Fruit fly (Drosophila melanogaster) whole organism, adult: ENCODE data around the gene Tbc1d15-17.

ENCODE experiments used
- CG11617 ChIP-seq: fragments of 200-800 bp; sonication (Bioruptor generic); optimal IDR thresholded peaks from 2 replicates; lab custom pipeline; 2017; ENCODE audit warnings: mild to moderate bottlenecking, missing biosample characterization, missing genetic modification reagents, missing genetic modification characterization
- CG12768 ChIP-seq: fragments of 200-800 bp; sonication (Bioruptor generic); optimal IDR thresholded peaks from 2 replicates; lab custom pipeline; 2017; ENCODE audit warnings: missing biosample characterization, missing genetic modification characterization, mild to moderate bottlenecking, moderate library complexity, missing genetic modification reagents
- CG14711 ChIP-seq: fragments of 200-800 bp; sonication (Bioruptor generic); optimal IDR thresholded peaks from 2 replicates; lab custom pipeline; 2018; ENCODE audit warnings: missing biosample characterization, mild to moderate bottlenecking, missing genetic modification characterization, moderate library complexity
- CG1620 ChIP-seq: fragments of 200-800 bp; sonication (Bioruptor generic); optimal IDR thresholded peaks from 2 replicates; lab custom pipeline; 2016; ENCODE audit warnings: missing biosample characterization, missing genetic modification characterization
- CG33017 ChIP-seq: fragments of 200-800 bp; sonication (Bioruptor generic); optimal IDR thresholded peaks from 2 replicates; lab custom pipeline; 2018; ENCODE audit warnings: missing biosample characterization, mild to moderate bottlenecking, missing genetic modification characterization, moderate library complexity
- CG5204 ChIP-seq: fragments of 200-800 bp; sonication (Bioruptor generic); optimal IDR thresholded peaks from 2 replicates; lab custom pipeline; 2016; ENCODE audit warnings: missing biosample characterization, missing genetic modification characterization
- CG7045 ChIP-seq: fragments of 200-800 bp; sonication (Bioruptor generic); optimal IDR thresholded peaks from 2 replicates; lab custom pipeline; 2017; ENCODE audit warnings: missing biosample characterization, mild to moderate bottlenecking, missing genetic modification characterization
- CG7101 ChIP-seq: fragments of 200-800 bp; sonication (Bioruptor generic); optimal IDR thresholded peaks from 2 replicates; lab custom pipeline; 2018; ENCODE audit warnings: missing biosample characterization, mild to moderate bottlenecking, missing genetic modification characterization, moderate library complexity
- Clk ChIP-seq: fragments of 200-800 bp; sonication (Bioruptor generic); optimal IDR thresholded peaks from 2 replicates; lab custom pipeline; 2017; ENCODE audit warnings: missing biosample characterization, missing genetic modification characterization
- Crg-1 ChIP-seq: fragments of 200-800 bp; sonication (Bioruptor generic); optimal IDR thresholded peaks from 2 replicates; lab custom pipeline; 2016; ENCODE audit warnings: missing biosample characterization, missing genetic modification characterization
- Hr96 ChIP-seq: fragments of 200-800 bp; sonication (Bioruptor generic); optimal IDR thresholded peaks from 2 replicates; lab custom pipeline; 2016; ENCODE audit warnings: missing biosample characterization, missing genetic modification characterization
- Mnt ChIP-seq: fragments of 200-800 bp; sonication (Bioruptor generic); optimal IDR thresholded peaks from 2 replicates; lab custom pipeline; 2016; ENCODE audit warnings: missing biosample characterization, mild to moderate bottlenecking, missing genetic modification characterization
- bab1 ChIP-seq: fragments of 200-800 bp; sonication (Bioruptor generic); optimal IDR thresholded peaks from 3 replicates; lab custom pipeline; 2019; ENCODE audit warnings: missing biosample characterization, mild to moderate bottlenecking, missing genetic modification characterization, moderate library complexity
- cic ChIP-seq: fragments of 200-800 bp; sonication (Bioruptor generic); optimal IDR thresholded peaks from 2 replicates; lab custom pipeline; 2017; ENCODE audit warnings: missing biosample characterization, mild to moderate bottlenecking, missing genetic modification characterization, moderate library complexity
- cnc ChIP-seq, 2 experiments: fragments of >200 bp; optimal IDR thresholded peaks; 2 replicates each; lab custom pipeline; 2017
- kay ChIP-seq: fragments of 200-800 bp; sonication (Bioruptor generic); peaks from one replicate; lab custom pipeline; 2016; ENCODE audit warnings: missing biosample characterization, missing genetic modification characterization, borderline replicate concordance
- ovo ChIP-seq: fragments of 200-800 bp; sonication (Bioruptor generic); optimal IDR thresholded peaks from 2 replicates; lab custom pipeline; 2016; ENCODE audit warnings: missing biosample characterization, missing genetic modification characterization
- pad ChIP-seq: fragments of 200-800 bp; sonication (Bioruptor generic); optimal IDR thresholded peaks from 3 replicates; lab custom pipeline; 2017; ENCODE audit warnings: missing biosample characterization, missing genetic modification characterization, mild to moderate bottlenecking, moderate library complexity, missing genetic modification reagents
- tj ChIP-seq: fragments of 200-800 bp; sonication (Bioruptor generic); optimal IDR thresholded peaks from 3 replicates; lab custom pipeline; 2017; ENCODE audit warnings: missing biosample characterization, mild to moderate bottlenecking, missing genetic modification characterization, moderate library complexity
- toe ChIP-seq: fragments of 200-800 bp; sonication (Bioruptor generic); optimal IDR thresholded peaks from 2 replicates; lab custom pipeline; 2016; ENCODE audit warnings: missing biosample characterization, missing genetic modification characterization

Gene Tbc1d15-17

DNA sequence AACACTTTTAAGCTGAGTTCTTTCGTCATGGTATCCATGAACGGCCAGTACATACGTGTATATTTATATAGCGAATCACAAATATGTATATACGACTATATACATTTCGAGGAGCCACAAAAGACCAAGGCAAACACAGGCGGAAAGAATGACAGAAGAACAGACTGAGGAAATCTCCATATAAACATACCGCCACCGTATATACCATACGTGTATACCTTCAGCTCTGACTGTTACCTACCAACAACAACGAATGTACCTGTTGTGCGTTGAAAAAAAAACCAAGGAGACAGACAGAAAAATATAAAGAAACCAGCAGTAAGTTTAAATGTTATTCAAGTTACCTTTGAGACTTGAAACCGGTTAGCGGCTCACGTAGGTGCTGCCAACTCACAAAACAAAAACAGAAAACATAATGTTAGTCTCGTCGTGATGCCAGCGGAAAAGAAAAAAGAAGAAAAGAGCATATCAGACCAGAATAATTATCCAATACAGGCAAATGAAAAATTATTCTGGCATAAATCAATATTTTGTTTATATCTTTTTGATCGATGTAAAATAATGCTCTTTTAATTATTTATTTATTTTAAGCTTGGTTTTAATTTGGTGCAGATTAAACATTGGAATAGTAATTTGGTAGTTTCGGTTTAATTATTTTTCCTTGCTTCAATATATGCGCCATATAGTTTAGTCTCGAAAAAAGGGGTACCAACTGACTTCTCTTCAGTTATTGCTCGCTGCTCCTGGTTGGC is 35.3 kb upstream of the Tbc1d15-17 start:
- TF ChIP-seq tj (GFP tag; lab: Kevin White, UChicago), result no peak
- TF ChIP-seq kay (GFP tag; lab: Kevin White, UChicago), result no peak
- TF ChIP-seq bab1 (GFP tag; lab: Kevin White, UChicago), result no peak
- no peak for TF ChIP-seq Crg-1 (GFP tag; lab: Kevin White, UChicago)
- no peak for TF ChIP-seq Clk (GFP tag; lab: Kevin White, UChicago)
- TF ChIP-seq CG12768, result no peak
- no peak for TF ChIP-seq cic (GFP tag; lab: Kevin White, UChicago)
- TF ChIP-seq Mnt (GFP tag; lab: Kevin White, UChicago), result no peak

DNA sequence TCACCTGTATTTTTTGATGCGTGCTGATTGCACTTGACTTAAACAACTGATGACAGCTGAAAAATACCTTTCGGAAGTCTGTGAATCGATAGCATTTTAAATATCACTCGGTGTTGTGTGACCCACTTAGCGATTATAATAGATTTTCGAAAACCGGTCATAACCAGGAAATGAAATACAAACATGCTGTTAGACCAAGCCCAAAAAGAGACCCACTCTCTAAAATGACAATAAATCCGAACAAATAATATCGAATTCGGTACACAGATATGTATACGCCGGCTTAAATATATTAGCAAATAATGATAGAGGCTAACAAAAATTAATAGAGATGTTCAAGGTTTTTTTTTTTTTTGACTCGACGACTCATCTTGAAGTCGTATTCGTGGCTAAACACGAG is 31.3 kb upstream of the Tbc1d15-17 start:
- no peak for TF ChIP-seq CG12768
- TF ChIP-seq CG11617 (GFP tag; lab: Kevin White, UChicago), result no peak
- TF ChIP-seq kay (GFP tag; lab: Kevin White, UChicago), result peak; percentile 73

DNA sequence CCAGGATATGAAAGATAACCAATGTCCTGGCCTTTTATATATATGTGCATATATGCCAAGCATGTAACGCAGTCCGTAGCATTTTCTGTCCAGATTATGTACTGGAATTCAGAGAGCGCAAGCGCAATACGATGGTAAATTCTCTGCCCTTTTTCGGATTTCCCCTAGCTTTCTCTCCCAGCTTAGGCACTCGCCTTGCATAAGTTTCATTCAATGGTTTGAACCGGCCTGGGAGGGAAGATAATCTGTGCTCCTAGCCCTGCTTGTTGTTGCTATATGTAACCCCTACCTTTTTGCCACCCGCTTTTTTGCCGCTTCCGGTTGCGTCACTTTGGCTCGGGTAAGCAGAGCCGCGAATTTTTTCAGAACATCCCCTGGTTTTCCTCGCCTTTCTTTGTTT is 27.9 kb upstream of the Tbc1d15-17 start:
- no peak for TF ChIP-seq cnc (optimal IDR thresholded peaks at IDR 0.05; lab: Kevin White, UChicago)
- TF ChIP-seq pad (GFP tag; lab: Kevin White, UChicago), result peak; percentile 46

DNA sequence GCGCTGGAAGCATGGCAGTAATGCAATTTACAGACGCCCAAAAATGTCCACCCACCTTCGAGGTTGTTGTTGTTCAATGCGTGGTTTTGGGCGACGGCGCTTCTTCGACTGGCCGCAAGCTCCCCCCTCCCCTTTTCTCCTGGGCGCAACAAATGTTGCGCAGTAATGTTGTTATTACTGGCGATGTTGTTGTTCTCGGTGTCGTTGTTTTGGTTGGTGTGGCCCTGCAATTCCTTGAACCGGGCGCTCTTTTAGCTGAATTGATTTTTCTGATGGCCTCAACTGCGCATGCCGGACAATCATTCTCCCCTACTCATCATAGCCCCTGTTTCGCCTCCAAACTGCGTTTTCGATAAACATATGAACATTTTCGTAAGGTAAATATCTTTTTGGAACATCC is 26.0 kb upstream of the Tbc1d15-17 start:
- TF ChIP-seq bab1 (GFP tag; lab: Kevin White, UChicago) (no peak), kay (GFP tag; lab: Kevin White, UChicago) (no peak), CG5204 (GFP tag; lab: Kevin White, UChicago) (no peak), tj (GFP tag; lab: Kevin White, UChicago) (peak; percentile 1), Crg-1 (GFP tag; lab: Kevin White, UChicago) (no peak), CG33017 (no peak), cnc (optimal IDR thresholded peaks at IDR 0.05; lab: Kevin White, UChicago) (peak in 1 of 2 experiments; percentile 42), CG12768 (no peak), Hr96 (GFP tag; lab: Kevin White, UChicago) (no peak)

DNA sequence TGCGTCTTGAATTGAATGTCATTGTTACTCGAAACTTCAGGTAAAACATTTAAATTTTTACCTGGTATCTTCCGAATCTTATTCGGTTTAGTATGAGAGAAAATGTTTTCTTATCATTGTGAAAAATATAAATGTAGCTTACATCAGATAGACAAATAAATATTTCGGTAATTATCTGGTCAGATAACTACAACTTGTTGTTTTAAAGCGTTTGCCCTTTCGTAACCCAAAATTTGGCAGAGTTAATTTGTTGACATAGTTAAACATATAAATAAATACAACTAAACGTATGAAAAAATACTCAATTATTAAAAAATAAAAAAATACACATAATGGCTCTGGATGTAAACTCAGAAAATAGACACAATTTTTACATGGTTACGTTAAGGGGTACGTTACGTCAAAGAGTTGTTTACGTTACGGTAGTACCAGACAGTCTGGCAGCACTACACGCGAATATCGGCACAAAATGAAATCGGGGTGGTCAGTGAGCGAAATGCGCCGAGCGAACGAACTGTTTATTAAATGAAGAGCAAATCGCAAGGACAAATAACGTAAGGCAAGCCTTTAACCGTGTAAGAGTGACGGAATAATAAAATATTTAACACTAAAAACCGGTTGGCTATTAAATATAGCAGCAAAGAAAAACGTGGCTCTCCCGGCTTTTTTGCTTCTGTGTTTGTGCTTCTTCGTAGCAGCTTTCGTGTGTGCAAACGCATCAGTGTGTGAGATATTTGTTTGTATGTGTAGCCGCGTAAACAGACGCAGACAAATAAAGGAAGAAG is 24.4 kb upstream of the Tbc1d15-17 start:
- TF ChIP-seq CG11617 (GFP tag; lab: Kevin White, UChicago) (no peak), CG5204 (GFP tag; lab: Kevin White, UChicago) (no peak), pad (GFP tag; lab: Kevin White, UChicago) (peak; percentile 35), Hr96 (GFP tag; lab: Kevin White, UChicago) (no peak), tj (GFP tag; lab: Kevin White, UChicago) (peak; percentile 12), ovo (no peak), CG7045 (peak; percentile 19), Crg-1 (GFP tag; lab: Kevin White, UChicago) (peak; percentile 5), CG14711 (tag; lab: Kevin White, UChicago) (no peak), CG33017 (no peak), Clk (GFP tag; lab: Kevin White, UChicago) (no peak), Mnt (GFP tag; lab: Kevin White, UChicago) (peak; percentile 77), cic (GFP tag; lab: Kevin White, UChicago) (peak; percentile 61), CG12768 (peak; percentile 5), kay (GFP tag; lab: Kevin White, UChicago) (peak; percentile 93), cnc (optimal IDR thresholded peaks at IDR 0.05; lab: Kevin White, UChicago) (no peak), CG1620 (GFP tag; lab: Kevin White, UChicago) (no peak), toe (GFP tag; lab: Kevin White, UChicago) (no peak), CG7101 (tag; lab: Kevin White, UChicago) (no peak), bab1 (GFP tag; lab: Kevin White, UChicago) (peak; percentile 13)

DNA sequence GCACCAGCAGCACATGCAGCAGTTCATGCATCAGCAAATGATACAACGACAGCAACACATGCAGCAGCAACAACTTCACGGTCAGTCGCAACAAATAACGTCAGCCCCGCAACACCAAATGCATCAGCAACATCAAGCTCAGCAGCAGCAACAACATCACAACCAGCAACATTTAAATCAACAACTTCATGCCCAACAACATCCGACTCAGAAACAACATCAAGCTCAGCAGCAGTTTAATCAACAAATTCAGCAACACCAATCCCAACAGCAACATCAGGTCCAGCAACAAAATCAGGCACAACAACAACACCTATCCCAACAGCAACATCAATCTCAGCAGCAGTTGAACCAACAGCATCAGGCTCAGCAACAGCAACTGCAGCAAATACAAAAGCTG is 11.3 kb upstream of the Tbc1d15-17 start:
- TF ChIP-seq Crg-1 (GFP tag; lab: Kevin White, UChicago), result no peak
- TF ChIP-seq Hr96 (GFP tag; lab: Kevin White, UChicago), result no peak
- no peak for TF ChIP-seq CG7045

DNA sequence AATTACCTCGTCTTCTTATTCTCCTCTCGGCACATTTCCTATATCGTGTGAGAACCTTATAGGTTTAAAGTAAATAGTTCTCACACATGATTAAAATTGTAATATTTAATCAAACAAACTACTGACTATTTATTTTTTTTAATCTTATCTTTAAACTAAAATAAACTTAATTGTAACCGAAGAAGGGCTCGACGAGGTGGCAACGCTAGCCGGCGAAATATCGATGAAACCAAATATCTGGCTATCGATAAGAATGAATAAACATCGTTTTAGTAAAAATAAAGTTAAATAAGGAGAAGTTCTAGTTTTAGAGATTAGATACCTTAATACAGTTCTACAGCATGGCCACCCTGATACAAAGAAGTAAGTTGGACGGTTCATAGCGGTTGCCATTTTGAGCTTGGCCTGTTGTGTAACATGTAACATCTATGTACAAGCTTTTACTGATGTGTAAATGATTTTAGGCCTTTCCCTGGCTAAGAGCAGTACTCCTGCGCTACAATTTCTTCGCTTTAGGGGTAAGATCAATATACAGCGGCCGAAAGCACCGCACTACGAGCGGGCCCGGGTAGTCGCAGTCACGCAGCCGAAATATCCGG is 3.4 kb upstream of the Tbc1d15-17 start, which contains the start of gene mRpL10:
TSS of gene mRpL10 (plus strand) at position 251 of the 599 bp plus-strand sequence.
- TF ChIP-seq toe (GFP tag; lab: Kevin White, UChicago), result no peak
- TF ChIP-seq CG33017, result peak; percentile 65
- TF ChIP-seq CG14711 (tag; lab: Kevin White, UChicago), result peak; percentile 55
- no peak for TF ChIP-seq Hr96 (GFP tag; lab: Kevin White, UChicago)
- TF ChIP-seq Crg-1 (GFP tag; lab: Kevin White, UChicago), result peak; percentile 67
- TF ChIP-seq CG7101 (tag; lab: Kevin White, UChicago), result peak; percentile 42
- peak; percentile 44 for TF ChIP-seq tj (GFP tag; lab: Kevin White, UChicago)
- TF ChIP-seq pad (GFP tag; lab: Kevin White, UChicago), result peak; percentile 44
- TF ChIP-seq bab1 (GFP tag; lab: Kevin White, UChicago), result peak; percentile 70
- TF ChIP-seq CG5204 (GFP tag; lab: Kevin White, UChicago), result no peak
- TF ChIP-seq cnc (optimal IDR thresholded peaks at IDR 0.05; lab: Kevin White, UChicago), result no peak
- TF ChIP-seq CG12768, result no peak
- peak; percentile 77 for TF ChIP-seq Mnt (GFP tag; lab: Kevin White, UChicago)
- TF ChIP-seq kay (GFP tag; lab: Kevin White, UChicago), result no peak
- peak; percentile 0 for TF ChIP-seq ovo
- peak; percentile 7 for TF ChIP-seq CG1620 (GFP tag; lab: Kevin White, UChicago)
- TF ChIP-seq CG11617 (GFP tag; lab: Kevin White, UChicago), result peak; percentile 87
- no peak for TF ChIP-seq Clk (GFP tag; lab: Kevin White, UChicago)
- TF ChIP-seq CG7045, result peak; percentile 18
- TF ChIP-seq cic (GFP tag; lab: Kevin White, UChicago), result peak; percentile 4
